Worm (Caenorhabditis elegans): ENCODE results near the gene wrt-9.

ce11 chrX:1587082-1587481, 10.6 kb downstream of the wrt-9 start:
- no peak for TF ChIP-seq tbx-2 (tag; optimal IDR thresholded peaks at IDR 0.05)
- no peak for TF ChIP-seq eor-1 (tag; optimal IDR thresholded peaks at IDR 0.05)
- no peak for TF ChIP-seq ama-1 (optimal IDR thresholded peaks at IDR 0.05)
- TF ChIP-seq nhr-12 (tag; optimal IDR thresholded peaks at IDR 0.05) = no peak
- no peak for TF ChIP-seq zag-1 (tag; optimal IDR thresholded peaks at IDR 0.05)
- TF ChIP-seq nhr-77 (tag; optimal IDR thresholded peaks at IDR 0.05) = no peak

Measured in whole organism, L3 larva.